Fruit fly (Drosophila melanogaster): ENCODE results near the gene CG15459.
A peak's percentile ranks its signal among the peaks of the same experiment; 100 is the strongest.

The CG15459 gene

dm6 chrX:20426818-20427217, 13.4 kb upstream of the CG15459 start, which contains the start of gene CG15456 (continued):
- no peak for TF ChIP-seq ttk (GFP tag; IDR thresholded peaks at IDR 0.05)
- TF ChIP-seq Hsf (GFP tag; optimal IDR thresholded peaks at IDR 0.05), result no peak
- TF ChIP-seq Pdp1 (GFP tag; optimal IDR thresholded peaks at IDR 0.05), result peak in 1 of 2 experiments; percentile 97
- TF ChIP-seq Ptx1 (GFP tag; IDR thresholded peaks at IDR 0.05), result no peak
- no peak for TF ChIP-seq CG3847 (GFP tag; IDR thresholded peaks at IDR 0.05)
- TF ChIP-seq CG9817 (tag; optimal IDR thresholded peaks at IDR 0.05), result no peak
- peak; percentile 15 for TF ChIP-seq pzg (GFP tag; optimal IDR thresholded peaks at IDR 0.05)
- TF ChIP-seq Dp (GFP tag; optimal IDR thresholded peaks at IDR 0.05), result peak; percentile 82
- no peak for TF ChIP-seq CG8290 (GFP tag; optimal IDR thresholded peaks at IDR 0.05)
- TF ChIP-seq CG8290 (tag; optimal IDR thresholded peaks at IDR 0.05), result no peak
- no peak for TF ChIP-seq Ets97D (GFP tag; optimal IDR thresholded peaks at IDR 0.05)
- no peak for TF ChIP-seq CG8478 (optimal IDR thresholded peaks at IDR 0.05)
- TF ChIP-seq CG2199 (GFP tag; IDR thresholded peaks at IDR 0.05), result no peak
- peak; percentile 44 for TF ChIP-seq BEAF-32 (GFP tag; optimal IDR thresholded peaks at IDR 0.05)
- no peak for TF ChIP-seq trem (tag; optimal IDR thresholded peaks at IDR 0.05)
- no peak for TF ChIP-seq CG12769 (tag; optimal IDR thresholded peaks at IDR 0.05)
- peak; percentile 78 for TF ChIP-seq sens (GFP tag)
- no peak for TF ChIP-seq Mes4 (GFP tag; optimal IDR thresholded peaks at IDR 0.05)
- TF ChIP-seq CG1832 (GFP tag; optimal IDR thresholded peaks at IDR 0.05), result no peak
- TF ChIP-seq klu (GFP tag; IDR thresholded peaks at IDR 0.05), result no peak
- 0 out of 2 replicates have a peak, but pooled peaks have one; percentile 18 for TF ChIP-seq inv (GFP tag; IDR thresholded peaks at IDR 0.05; ENCODE audit: partially characterized antibody)
- TF ChIP-seq CG18599 (GFP tag; optimal IDR thresholded peaks at IDR 0.05), result no peak
- TF ChIP-seq CG1024 (GFP tag; IDR thresholded peaks at IDR 0.05), result no peak
- peak; percentile 78 for TF ChIP-seq CG13287 (GFP tag; IDR thresholded peaks at IDR 0.05; ENCODE audit: partially characterized antibody)
- peak; percentile 24; the same call in 1 of the 2 replicates for TF ChIP-seq hbn (GFP tag; IDR thresholded peaks at IDR 0.05; ENCODE audit: partially characterized antibody)
- TF ChIP-seq CG12391 (tag; optimal IDR thresholded peaks at IDR 0.05), result no peak
- TF ChIP-seq NfI (GFP tag; optimal IDR thresholded peaks at IDR 0.05), result no peak
- TF ChIP-seq Hr3 (GFP tag; optimal IDR thresholded peaks at IDR 0.05), result no peak
- peak; percentile 38 for TF ChIP-seq stwl (tag; optimal IDR thresholded peaks at IDR 0.05)
- TF ChIP-seq MESR4 (GFP tag; optimal IDR thresholded peaks at IDR 0.05), result peak; percentile 46
- TF ChIP-seq gsb (GFP tag; IDR thresholded peaks at IDR 0.05), result no peak
- 0 out of 2 replicates have a peak, but pooled peaks have one; percentile 12 for TF ChIP-seq bbx (GFP tag; IDR thresholded peaks at IDR 0.05; ENCODE audit: partially characterized antibody)
- no peak for TF ChIP-seq CG10147 (GFP tag; optimal IDR thresholded peaks at IDR 0.05)
- no peak for TF ChIP-seq repo (GFP tag; optimal IDR thresholded peaks at IDR 0.05)
- TF ChIP-seq ewg (GFP tag; optimal IDR thresholded peaks at IDR 0.05), result no peak
- TF ChIP-seq crp (GFP tag; optimal IDR thresholded peaks at IDR 0.05), result peak; percentile 40 to 89
- TF ChIP-seq ato (GFP tag; IDR thresholded peaks at IDR 0.05; ENCODE audit: partially characterized antibody), result peak; percentile 88
- TF ChIP-seq CG16813 (GFP tag; IDR thresholded peaks at IDR 0.05; ENCODE audit: partially characterized antibody), result peak; percentile 64
- TF ChIP-seq CG14710 (tag; optimal IDR thresholded peaks at IDR 0.05), result peak; percentile 10
- no peak for TF ChIP-seq CG17385 (GFP tag; optimal IDR thresholded peaks at IDR 0.05)
- no peak for TF ChIP-seq CG4360 (GFP tag; IDR thresholded peaks at IDR 0.05)
- no peak for TF ChIP-seq sr (GFP tag; IDR thresholded peaks at IDR 0.05)
- TF ChIP-seq CG1529 (GFP tag; optimal IDR thresholded peaks at IDR 0.05), result no peak
- no peak for TF ChIP-seq cato (GFP tag; optimal IDR thresholded peaks at IDR 0.05; ENCODE audit: borderline replicate concordance)
- TF ChIP-seq rib (GFP tag; IDR thresholded peaks at IDR 0.05), result no peak
- TF ChIP-seq E2f2 (GFP tag; IDR thresholded peaks at IDR 0.05), result peak; percentile 90
- peak; percentile 59 for TF ChIP-seq Dref (GFP tag; IDR thresholded peaks at IDR 0.05)
- no peak for TF ChIP-seq Lim3 (GFP tag; IDR thresholded peaks at IDR 0.05)
- TF ChIP-seq CG4820 (GFP tag; optimal IDR thresholded peaks at IDR 0.05), result no peak
- peak; percentile 61 for TF ChIP-seq CG2116 (GFP tag; optimal IDR thresholded peaks at IDR 0.05)
- no peak for TF ChIP-seq Dip3 (GFP tag; optimal IDR thresholded peaks at IDR 0.05)
